Worm (Caenorhabditis elegans) whole organism, early embryonic: ENCODE data around the gene ZK218.1.

ENCODE experiments used
- B0310.2 ChIP-seq: sonication (generic microtip); optimal IDR thresholded peaks from 2 replicates; lab custom pipeline; 2016; ENCODE audit warnings: mild to moderate bottlenecking, missing genetic modification characterization, missing compliant biosample characterization
- F13C5.2 ChIP-seq: sonication (generic microtip); optimal IDR thresholded peaks from 2 replicates; lab custom pipeline; 2017; ENCODE audit warnings: mild to moderate bottlenecking, missing genetic modification characterization, inconsistent platforms, missing compliant biosample characterization
- aly-1 ChIP-seq: sonication (generic microtip); optimal IDR thresholded peaks from 2 replicates; lab custom pipeline; 2016; ENCODE audit warnings: missing genetic modification characterization, missing compliant biosample characterization
- ama-1 ChIP-seq: fragments of 150-350 bp; optimal IDR thresholded peaks from 2 replicates; lab custom pipeline; 2014
- ceh-13 ChIP-seq: fragments of 200-800 bp; sonication (Bioruptor generic); optimal IDR thresholded peaks from 2 replicates; lab custom pipeline; 2018; ENCODE audit warnings: mild to moderate bottlenecking, missing genetic modification characterization, missing compliant biosample characterization
- ceh-36 ChIP-seq: sonication (generic microtip); optimal IDR thresholded peaks from 2 replicates; lab custom pipeline; 2016; ENCODE audit warnings: missing genetic modification characterization, inconsistent platforms, missing compliant biosample characterization
- ets-7 ChIP-seq: sonication (generic microtip); optimal IDR thresholded peaks from 2 replicates; lab custom pipeline; 2016; ENCODE audit warnings: missing genotype, missing genetic modification characterization, missing compliant biosample characterization
- flt-1 ChIP-seq: fragments of 200-800 bp; sonication (Bioruptor generic); IDR thresholded peaks from 2 replicates; pipeline ENCODE4 v1.3.6; 2022; ENCODE audit warnings: missing genetic modification characterization, missing compliant biosample characterization
- hmbx-1 ChIP-seq: sonication (generic microtip); optimal IDR thresholded peaks from 2 replicates; lab custom pipeline; 2016; ENCODE audit warnings: mild to moderate bottlenecking, missing genetic modification characterization, missing compliant biosample characterization
- hmg-4 ChIP-seq: fragments of 200-800 bp; sonication (Bioruptor generic); optimal IDR thresholded peaks from 2 replicates; lab custom pipeline; 2018; ENCODE audit warnings: mild to moderate bottlenecking, missing genetic modification characterization, missing compliant biosample characterization
- hnd-1 ChIP-seq: sonication (generic microtip); optimal IDR thresholded peaks from 2 replicates; lab custom pipeline; 2016; ENCODE audit warnings: missing genetic modification characterization, missing compliant biosample characterization
- pes-1 ChIP-seq: fragments of 200-800 bp; sonication (Bioruptor generic); IDR thresholded peaks from 2 replicates; pipeline ENCODE4 v1.3.6; 2022; ENCODE audit warnings: missing genetic modification reagents, missing genetic modification characterization, missing compliant biosample characterization
- scrt-1 ChIP-seq: fragments of 200-800 bp; sonication (Bioruptor generic); IDR thresholded peaks from 2 replicates; pipeline ENCODE4 v1.3.6; 2022; ENCODE audit warnings: missing genetic modification characterization, missing compliant biosample characterization
- sea-1 ChIP-seq: fragments of 200-800 bp; sonication (Bioruptor generic); conservative IDR thresholded peaks from 2 replicates; pipeline ENCODE4 v1.3.6; 2022; ENCODE audit warnings: missing genetic modification characterization, missing compliant biosample characterization
- tbx-11 ChIP-seq: fragments of 200-800 bp; sonication (Bioruptor generic); IDR thresholded peaks from 2 replicates; pipeline ENCODE4 v1.3.6; 2022; ENCODE audit warnings: missing genetic modification characterization, missing compliant biosample characterization
- tbx-37 ChIP-seq: fragments of 200-800 bp; sonication (Bioruptor generic); conservative IDR thresholded peaks from 2 replicates; pipeline ENCODE4 v1.3.6; 2022; ENCODE audit warnings: missing genetic modification reagents, missing genetic modification characterization, missing compliant biosample characterization
- tra-4 ChIP-seq: sonication (generic microtip); optimal IDR thresholded peaks from 2 replicates; lab custom pipeline; 2017; ENCODE audit warnings: missing genetic modification characterization, missing compliant biosample characterization

Gene ZK218.1

DNA sequence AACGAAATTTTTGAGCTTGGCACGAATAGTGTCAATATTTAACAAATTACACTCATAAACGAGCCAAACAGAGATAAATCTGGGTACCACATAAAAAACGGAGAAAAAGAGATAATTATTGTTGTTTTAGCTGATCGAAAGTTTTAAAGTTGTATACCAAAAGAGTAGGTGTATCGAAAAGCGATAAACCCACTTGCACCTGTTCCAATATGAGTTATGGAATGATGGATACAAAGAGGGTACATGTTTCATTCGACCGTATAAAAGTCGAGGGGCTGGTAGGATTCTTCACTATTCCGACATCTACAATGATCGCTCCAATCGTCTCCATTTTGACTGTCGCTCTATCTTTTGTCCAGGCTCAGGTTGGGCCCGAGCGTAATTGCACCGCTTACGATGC, at the start of gene ZK218.1:
Gene ZK218.1 (plus strand): TSS at position 301 of the 400 bp plus-strand sequence.
- no peak for TF ChIP-seq ama-1 (lab: Kevin White, UChicago)
- no peak for TF ChIP-seq ceh-36 (tag; lab: Kevin White, UChicago)
- no peak for TF ChIP-seq aly-1 (tag; lab: Kevin White, UChicago)
- no peak for TF ChIP-seq ceh-13 (GFP tag; lab: Kevin White, UChicago)
- TF ChIP-seq scrt-1 (GFP tag; lab: Robert Waterston, UW): no peak
- TF ChIP-seq pes-1 (GFP tag; lab: Robert Waterston, UW): no peak
- no peak for TF ChIP-seq ets-7

DNA sequence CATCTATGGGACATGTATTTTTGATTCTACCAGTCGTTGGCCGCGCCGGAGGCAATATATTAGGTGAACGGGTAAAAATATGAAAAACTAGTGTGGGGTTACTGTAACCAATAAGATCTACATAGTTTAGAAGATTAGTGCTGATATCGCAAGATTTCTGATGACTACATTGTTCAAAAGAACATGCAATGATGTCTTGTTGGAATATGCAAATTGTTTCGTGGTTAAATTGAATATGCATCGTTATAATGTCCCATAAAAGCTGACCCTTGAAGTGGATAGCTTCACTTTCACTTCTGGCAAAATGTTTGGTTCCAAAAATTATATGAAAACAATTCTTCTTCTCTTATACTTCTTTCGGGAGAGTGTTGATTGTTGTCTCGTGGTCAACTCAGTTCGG, 47.9 kb upstream of the ZK218.1 start, which contains the start of gene F28B1.2:
Gene F28B1.2 (plus strand): TSS at position 301 of the 400 bp plus-strand sequence.
- TF ChIP-seq ceh-36 (tag; lab: Kevin White, UChicago) (no peak), sea-1 (GFP tag; lab: Robert Waterston, UW) (no peak), hmbx-1 (tag; lab: Kevin White, UChicago) (no peak), hmg-4 (GFP tag; lab: Kevin White, UChicago) (no peak), ets-7 (no peak), tbx-37 (GFP tag; lab: Robert Waterston, UW) (no peak), ceh-13 (GFP tag; lab: Kevin White, UChicago) (no peak), scrt-1 (GFP tag; lab: Robert Waterston, UW) (no peak), ama-1 (lab: Kevin White, UChicago) (no peak), tra-4 (tag; lab: Kevin White, UChicago) (no peak), pes-1 (GFP tag; lab: Robert Waterston, UW) (no peak), aly-1 (tag; lab: Kevin White, UChicago) (no peak), flt-1 (GFP tag; lab: Robert Waterston, UW) (no peak), hnd-1 (tag; lab: Kevin White, UChicago) (no peak), B0310.2 (tag; lab: Kevin White, UChicago) (no peak)

DNA sequence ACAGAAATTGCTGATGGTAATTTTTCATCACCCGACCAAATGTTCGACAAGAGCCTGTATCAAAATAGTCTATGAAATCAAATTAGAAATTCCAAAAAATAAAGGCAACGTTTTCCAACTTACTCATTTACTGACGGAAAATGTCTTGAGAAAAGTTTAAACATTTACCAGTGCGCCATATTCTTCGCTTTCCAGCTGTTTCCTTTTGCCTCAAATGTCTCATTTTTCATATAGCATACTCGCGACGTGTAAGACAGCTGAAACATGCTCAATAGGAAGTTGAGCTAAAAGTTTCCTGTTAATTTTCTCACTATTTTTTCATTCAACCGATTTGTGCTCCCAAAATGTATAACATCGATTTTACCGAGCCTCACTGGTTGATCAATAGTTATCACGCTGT, 32.4 kb upstream of the ZK218.1 start, which contains the start of gene sri-66:
Gene sri-66 (plus strand): TSS at position 301 of the 400 bp plus-strand sequence.
- TF ChIP-seq F13C5.2 (no peak), tbx-37 (GFP tag; lab: Robert Waterston, UW) (no peak), tra-4 (tag; lab: Kevin White, UChicago) (no peak), hnd-1 (tag; lab: Kevin White, UChicago) (no peak), pes-1 (GFP tag; lab: Robert Waterston, UW) (no peak), aly-1 (tag; lab: Kevin White, UChicago) (no peak), hmg-4 (GFP tag; lab: Kevin White, UChicago) (no peak), ceh-36 (tag; lab: Kevin White, UChicago) (no peak), flt-1 (GFP tag; lab: Robert Waterston, UW) (no peak), scrt-1 (GFP tag; lab: Robert Waterston, UW) (no peak), hmbx-1 (tag; lab: Kevin White, UChicago) (no peak), tbx-11 (no peak), sea-1 (GFP tag; lab: Robert Waterston, UW) (no peak), ama-1 (lab: Kevin White, UChicago) (no peak), B0310.2 (tag; lab: Kevin White, UChicago) (no peak)

DNA sequence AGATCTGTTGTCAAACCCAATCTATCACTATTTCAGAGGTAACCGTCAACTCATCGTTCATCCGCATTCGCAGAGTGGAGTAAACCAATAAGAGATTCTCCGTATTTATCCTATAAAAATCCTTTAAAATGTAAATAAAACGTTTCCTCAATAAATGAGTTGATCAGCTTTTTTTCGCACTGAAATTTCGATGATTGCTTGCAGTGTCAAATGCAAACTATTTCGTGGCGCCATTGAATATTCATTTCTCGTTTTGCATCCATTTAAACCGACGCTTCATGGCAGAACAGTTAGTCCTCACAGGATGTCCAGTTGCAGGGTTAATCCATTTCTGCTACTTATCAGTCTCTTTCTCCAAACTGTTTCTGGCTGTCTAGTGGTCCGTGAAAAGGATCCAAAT, 30.8 kb upstream of the ZK218.1 start, which contains the start of gene F28B1.9:
Gene F28B1.9 (plus strand): TSS at position 301 of the 400 bp plus-strand sequence.
- TF ChIP-seq ets-7: no peak
- no peak for TF ChIP-seq scrt-1 (GFP tag; lab: Robert Waterston, UW)
- TF ChIP-seq tra-4 (tag; lab: Kevin White, UChicago): no peak
- TF ChIP-seq F13C5.2: no peak

DNA sequence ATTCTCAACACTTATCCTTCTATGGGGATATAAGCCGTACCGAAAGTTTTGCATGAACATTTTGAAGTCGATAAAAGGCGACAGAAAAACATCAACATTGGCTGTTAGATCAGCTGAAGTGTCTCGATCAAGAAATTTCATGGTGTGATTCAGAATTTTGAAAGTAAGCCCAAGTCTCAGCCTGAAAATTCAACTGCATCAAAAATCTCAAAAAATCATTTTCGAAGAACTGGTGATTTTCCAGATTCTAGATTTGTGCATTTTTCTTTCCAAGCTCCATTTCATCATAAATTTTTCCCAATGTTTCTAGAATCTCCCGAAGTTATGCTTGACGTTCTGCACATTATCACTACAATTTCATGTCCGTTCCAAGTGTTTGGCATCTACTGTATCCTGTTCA, 27.7 kb upstream of the ZK218.1 start, which contains the start of gene srh-255:
Gene srh-255 (plus strand): TSS at position 301 of the 400 bp plus-strand sequence.
- no peak for TF ChIP-seq aly-1 (tag; lab: Kevin White, UChicago)
- no peak for TF ChIP-seq ama-1 (lab: Kevin White, UChicago)
- TF ChIP-seq sea-1 (GFP tag; lab: Robert Waterston, UW): no peak
- TF ChIP-seq pes-1 (GFP tag; lab: Robert Waterston, UW): no peak
- TF ChIP-seq tbx-11: no peak
- no peak for TF ChIP-seq F13C5.2
- no peak for TF ChIP-seq hmg-4 (GFP tag; lab: Kevin White, UChicago)
- TF ChIP-seq B0310.2 (tag; lab: Kevin White, UChicago): no peak
- no peak for TF ChIP-seq flt-1 (GFP tag; lab: Robert Waterston, UW)
- TF ChIP-seq tra-4 (tag; lab: Kevin White, UChicago): no peak
- TF ChIP-seq ceh-36 (tag; lab: Kevin White, UChicago): no peak
- TF ChIP-seq tbx-37 (GFP tag; lab: Robert Waterston, UW): no peak
- TF ChIP-seq hnd-1 (tag; lab: Kevin White, UChicago): no peak
- no peak for TF ChIP-seq scrt-1 (GFP tag; lab: Robert Waterston, UW)

DNA sequence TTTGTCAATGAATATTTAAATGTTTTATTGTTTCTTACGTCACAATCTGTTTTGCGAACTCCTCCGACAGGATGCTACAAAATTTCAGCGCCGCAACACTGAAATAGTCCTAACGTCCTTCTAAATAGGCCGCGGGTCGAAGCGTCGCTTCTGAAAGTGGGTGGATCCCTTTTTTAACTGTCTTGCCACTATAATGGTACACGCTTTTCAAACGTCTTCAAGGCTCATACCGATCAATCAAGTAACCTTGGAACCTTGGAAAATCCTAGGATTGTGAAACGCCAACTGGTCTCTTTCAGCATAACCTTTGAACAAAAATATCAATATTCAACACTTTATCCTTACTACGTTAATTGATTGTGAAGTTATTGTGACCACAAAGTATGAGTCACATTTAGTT, 25.7 kb upstream of the ZK218.1 start:
- TF ChIP-seq tbx-11 (no peak), aly-1 (tag; lab: Kevin White, UChicago) (no peak), ceh-13 (GFP tag; lab: Kevin White, UChicago) (no peak), ets-7 (no peak), sea-1 (GFP tag; lab: Robert Waterston, UW) (no peak), flt-1 (GFP tag; lab: Robert Waterston, UW) (no peak), hmg-4 (GFP tag; lab: Kevin White, UChicago) (no peak), F13C5.2 (no peak), hmbx-1 (tag; lab: Kevin White, UChicago) (no peak), tra-4 (tag; lab: Kevin White, UChicago) (no peak), tbx-37 (GFP tag; lab: Robert Waterston, UW) (no peak), ama-1 (lab: Kevin White, UChicago) (no peak), pes-1 (GFP tag; lab: Robert Waterston, UW) (no peak), hnd-1 (tag; lab: Kevin White, UChicago) (no peak), ceh-36 (tag; lab: Kevin White, UChicago) (no peak), scrt-1 (GFP tag; lab: Robert Waterston, UW) (no peak), B0310.2 (tag; lab: Kevin White, UChicago) (no peak)

DNA sequence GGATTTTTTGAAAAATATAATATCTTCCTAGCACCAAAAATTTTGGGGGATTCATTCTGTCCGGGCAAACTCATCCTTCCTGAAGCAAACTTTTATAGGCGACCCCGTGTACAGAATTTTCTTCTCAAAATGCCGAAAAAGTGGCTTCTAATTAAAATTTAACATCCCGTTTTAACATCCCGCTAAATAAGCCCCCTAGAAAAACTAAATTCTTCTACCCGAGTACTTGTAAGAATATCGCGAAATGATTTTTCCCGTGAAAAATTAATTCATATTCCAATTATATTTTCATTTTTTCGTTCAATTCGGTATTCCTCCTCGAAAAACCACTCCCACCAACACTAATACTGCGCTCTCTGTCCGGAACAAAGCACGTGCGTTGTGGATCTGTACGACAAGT, 23.5 kb upstream of the ZK218.1 start, which contains the start of gene T05E12.8:
Gene T05E12.8 (plus strand): TSS at position 301 of the 400 bp plus-strand sequence.
- TF ChIP-seq tbx-37 (GFP tag; lab: Robert Waterston, UW) (no peak), ama-1 (lab: Kevin White, UChicago) (no peak), ceh-13 (GFP tag; lab: Kevin White, UChicago) (no peak), hmbx-1 (tag; lab: Kevin White, UChicago) (no peak), pes-1 (GFP tag; lab: Robert Waterston, UW) (no peak), tbx-11 (no peak), hnd-1 (tag; lab: Kevin White, UChicago) (no peak), flt-1 (GFP tag; lab: Robert Waterston, UW) (no peak), F13C5.2 (no peak), ets-7 (no peak)
